Worm (Caenorhabditis elegans): ENCODE data around the gene rft-1.

The rft-1 gene

ce11 chrV:4442749-4443381 is at the start of gene rft-1:
Gene rft-1, minus strand, starts transcription at chrV:4443223.
- TF ChIP-seq unc-130 (tag; optimal IDR thresholded peaks at IDR 0.05) (no peak), nhr-85 (tag) (no peak), fkh-8 (tag; optimal IDR thresholded peaks at IDR 0.05) (no peak), C04F5.9 (tag; optimal IDR thresholded peaks at IDR 0.05) (no peak), lin-35 (GFP tag; optimal IDR thresholded peaks at IDR 0.05) (peak in 1 of 2 experiments; percentile 21), isw-1 (GFP tag; IDR thresholded peaks at IDR 0.05) (no peak), nhr-20 (tag; optimal IDR thresholded peaks at IDR 0.05) (peak; percentile 23), efl-1 (optimal IDR thresholded peaks at IDR 0.05) (no peak), efl-1 (GFP tag; optimal IDR thresholded peaks at IDR 0.05 in 1 of 2) (peak in 1 of 2 experiments; percentile 88)

DNA sequence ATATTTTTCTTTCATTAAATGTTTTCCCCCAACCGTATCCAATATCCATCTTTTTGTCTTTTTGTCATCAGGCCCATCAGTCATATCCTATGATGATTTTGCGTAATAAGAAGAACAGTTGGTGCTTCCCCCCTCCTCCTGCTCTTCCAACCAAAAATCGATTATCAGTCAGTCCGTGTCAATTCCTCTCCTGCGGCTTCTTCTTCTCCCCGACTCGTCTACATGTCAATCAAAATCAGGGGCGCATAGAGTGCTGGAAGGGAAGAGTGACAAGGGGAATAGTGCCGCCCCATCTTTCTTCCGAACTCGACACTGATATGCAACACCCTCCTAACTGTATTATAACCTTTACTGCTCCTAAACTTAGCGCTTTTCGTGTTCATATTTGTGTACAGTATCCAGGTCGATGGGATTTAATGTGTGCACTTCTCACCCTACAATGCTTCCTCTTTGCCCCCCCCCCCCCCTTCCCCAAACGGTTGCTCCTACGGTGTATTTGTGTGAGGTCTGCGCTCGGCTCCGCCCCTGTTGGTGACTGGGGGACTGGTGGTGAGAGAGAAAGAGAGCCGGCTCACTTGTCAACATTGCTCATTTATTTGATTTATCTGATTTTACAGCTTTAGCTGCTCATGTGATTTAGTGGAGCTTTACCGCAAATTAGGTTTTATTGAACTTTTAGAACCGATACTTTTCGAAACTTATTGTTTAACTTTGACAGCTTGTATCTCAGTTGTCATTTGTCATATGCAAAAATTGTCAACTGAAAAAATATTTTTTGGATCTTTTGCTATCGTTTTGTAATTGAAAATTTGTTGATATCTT is 48.5 kb upstream of the rft-1 start:
- TF ChIP-seq ceh-8 (GFP tag; optimal IDR thresholded peaks at IDR 0.05), result no peak
- peak; percentile 26 for TF ChIP-seq nhr-71 (tag; optimal IDR thresholded peaks at IDR 0.05)
- no peak for TF ChIP-seq sox-4 (tag; optimal IDR thresholded peaks at IDR 0.05)
- TF ChIP-seq lin-14 (GFP tag; optimal IDR thresholded peaks at IDR 0.05), result peak; percentile 27
- TF ChIP-seq grh-1 (GFP tag; IDR thresholded peaks at IDR 0.05), result no peak
- TF ChIP-seq lsy-2 (tag; optimal IDR thresholded peaks at IDR 0.05), result peak in 1 of 2 experiments; percentile 6
- TF ChIP-seq jun-1 (tag; optimal IDR thresholded peaks at IDR 0.05), result no peak
- TF ChIP-seq ztf-4 (tag; optimal IDR thresholded peaks at IDR 0.05), result no peak
- no peak for TF ChIP-seq ama-1 (optimal IDR thresholded peaks at IDR 0.05)
- TF ChIP-seq rnt-1 (tag; optimal IDR thresholded peaks at IDR 0.05), result peak; percentile 73
- TF ChIP-seq tbx-2 (tag; optimal IDR thresholded peaks at IDR 0.05), result no peak

ce11 chrV:4489893-4490292 is 46.9 kb upstream of the rft-1 start:
- TF ChIP-seq snu-23 (GFP tag; optimal IDR thresholded peaks at IDR 0.05) (no peak), C04F5.9 (tag; optimal IDR thresholded peaks at IDR 0.05) (no peak), ets-5 (GFP tag; IDR thresholded peaks at IDR 0.05) (no peak), alr-1 (tag; optimal IDR thresholded peaks at IDR 0.05; ENCODE audit: borderline replicate concordance) (no peak), hpl-2 (GFP tag; optimal IDR thresholded peaks at IDR 0.05) (no peak), hlh-4 (tag; optimal IDR thresholded peaks at IDR 0.05) (no peak), Y116A8C.19 (tag; optimal IDR thresholded peaks at IDR 0.05; ENCODE audit: borderline replicate concordance) (no peak), grh-1 (GFP tag; IDR thresholded peaks at IDR 0.05) (no peak), fkh-10 (GFP tag; optimal IDR thresholded peaks at IDR 0.05) (no peak), ceh-8 (GFP tag; optimal IDR thresholded peaks at IDR 0.05) (no peak), zip-4 (GFP tag; optimal IDR thresholded peaks at IDR 0.05) (no peak), lin-13 (GFP tag; optimal IDR thresholded peaks at IDR 0.05) (no peak), xbp-1 (tag; optimal IDR thresholded peaks at IDR 0.05) (no peak)

DNA sequence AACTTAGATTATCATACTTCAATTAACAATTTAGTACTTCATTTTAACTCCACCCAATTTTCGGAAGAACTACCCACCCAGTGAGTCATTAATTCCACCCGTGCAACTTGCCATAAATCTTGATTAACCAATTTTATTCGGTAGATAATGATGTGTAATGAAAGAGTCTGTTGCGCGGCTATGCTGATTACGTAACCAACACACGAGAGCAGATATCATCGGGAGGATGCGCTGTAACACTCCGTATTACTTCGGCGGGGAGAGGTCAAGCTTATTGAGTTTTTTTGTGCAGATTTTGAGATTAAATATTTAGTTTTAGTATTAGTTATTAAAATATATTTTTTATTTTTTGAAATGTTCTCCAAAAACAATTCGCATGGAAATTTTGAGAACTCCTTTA is 46.0 kb upstream of the rft-1 start:
- TF ChIP-seq ceh-88 (GFP tag; IDR thresholded peaks at IDR 0.05) (no peak), nhr-84 (tag; optimal IDR thresholded peaks at IDR 0.05) (no peak), lin-14 (GFP tag; optimal IDR thresholded peaks at IDR 0.05) (no peak), egl-27 (tag; optimal IDR thresholded peaks at IDR 0.05) (no peak), vab-15 (tag; optimal IDR thresholded peaks at IDR 0.05) (no peak), skn-1 (tag; optimal IDR thresholded peaks at IDR 0.05) (no peak), zag-1 (tag; optimal IDR thresholded peaks at IDR 0.05) (no peak), sup-37 (GFP tag; optimal IDR thresholded peaks at IDR 0.05) (no peak), snpc-4 (tag; optimal IDR thresholded peaks at IDR 0.05) (no peak), hlh-17 (GFP tag; optimal IDR thresholded peaks at IDR 0.05; ENCODE audit: borderline replicate concordance) (no peak), dsc-1 (tag; optimal IDR thresholded peaks at IDR 0.05) (no peak), sptf-1 (tag; optimal IDR thresholded peaks at IDR 0.05) (no peak), nhr-12 (tag; optimal IDR thresholded peaks at IDR 0.05) (no peak), fkh-8 (tag; optimal IDR thresholded peaks at IDR 0.05) (no peak)
